Fruit fly (Drosophila melanogaster) whole organism, embryonic: Measurements from ENCODE around the gene Hph.
A peak's percentile ranks its signal among the peaks of the same experiment; 100 is the strongest.

Experiments
- Abd-B ChIP-seq: fragments of 200-800 bp; sonication (Bioruptor generic); optimal IDR thresholded peaks from 2 replicates; lab custom pipeline; 2018; ENCODE audit warnings: missing biosample characterization, mild to moderate bottlenecking, missing genetic modification characterization, moderate library complexity
- Antp ChIP-seq: fragments of 200-800 bp; sonication (Bioruptor generic); optimal IDR thresholded peaks from 3 replicates; lab custom pipeline; 2016; ENCODE audit warnings: missing biosample characterization, missing genetic modification characterization
- CG10209 ChIP-seq: fragments of 200-800 bp; sonication (Bioruptor generic); optimal IDR thresholded peaks from 3 replicates; lab custom pipeline; 2017; ENCODE audit warnings: missing biosample characterization, mild to moderate bottlenecking, missing genetic modification characterization, missing genetic modification reagents
- CG10267 ChIP-seq: fragments of 200-800 bp; sonication (Bioruptor generic); optimal IDR thresholded peaks from 2 replicates; lab custom pipeline; 2018; ENCODE audit warnings: missing biosample characterization, mild to moderate bottlenecking, missing genetic modification characterization, moderate library complexity
- CG10543 ChIP-seq: fragments of 200-800 bp; sonication (Bioruptor generic); optimal IDR thresholded peaks from 3 replicates; lab custom pipeline; 2017; ENCODE audit warnings: missing biosample characterization, mild to moderate bottlenecking, missing genetic modification characterization, moderate library complexity
- CG10979 ChIP-seq: fragments of 200-800 bp; sonication (Bioruptor generic); optimal IDR thresholded peaks from 2 replicates; lab custom pipeline; 2018; ENCODE audit warnings: missing biosample characterization, mild to moderate bottlenecking, missing genetic modification characterization, moderate library complexity
- CG11696 ChIP-seq: fragments of 200-800 bp; sonication (Bioruptor generic); IDR thresholded peaks from 2 replicates; pipeline ENCODE4 v1.3.6; 2022; ENCODE audit warnings: missing biosample characterization, missing genetic modification characterization
- CG13624 ChIP-seq: fragments of 200-800 bp; sonication (Bioruptor generic); optimal IDR thresholded peaks from 2 replicates; lab custom pipeline; 2016; ENCODE audit warnings: missing biosample characterization, missing genetic modification characterization
- CG15073 ChIP-seq: fragments of 200-800 bp; sonication (Bioruptor generic); optimal IDR thresholded peaks from 2 replicates; lab custom pipeline; 2016; ENCODE audit warnings: missing biosample characterization, missing genetic modification characterization
- CG17385 ChIP-seq: fragments of 200-800 bp; sonication (Bioruptor generic); optimal IDR thresholded peaks from 3 replicates; lab custom pipeline; 2018; ENCODE audit warnings: missing biosample characterization, mild to moderate bottlenecking, missing genetic modification characterization
- CG3407 ChIP-seq: fragments of 200-800 bp; sonication (Bioruptor generic); optimal IDR thresholded peaks from 2 replicates; lab custom pipeline; 2018; ENCODE audit warnings: missing biosample characterization, mild to moderate bottlenecking, missing genetic modification characterization
- CG3726 ChIP-seq: fragments of 200-800 bp; sonication (Bioruptor generic); IDR thresholded peaks from 3 replicates; pipeline ENCODE4, ENCODE4 v1.3.6; 2022; ENCODE audit warnings: missing biosample characterization, missing genetic modification characterization
- CG3995 ChIP-seq: fragments of 200-800 bp; sonication (Bioruptor generic); optimal IDR thresholded peaks from 3 replicates; lab custom pipeline; 2016; ENCODE audit warnings: missing biosample characterization, missing genetic modification characterization
- CG4360 ChIP-seq: fragments of 200-800 bp; sonication (Bioruptor generic); IDR thresholded peaks from 2 replicates; pipeline ENCODE4 v1.3.6; 2022; ENCODE audit warnings: missing biosample characterization, missing genetic modification characterization
- CG5245 ChIP-seq: fragments of 200-800 bp; sonication (Bioruptor generic); optimal IDR thresholded peaks from 3 replicates; lab custom pipeline; 2016; ENCODE audit warnings: missing biosample characterization, missing genetic modification characterization
- CG6254 ChIP-seq: fragments of 200-800 bp; sonication (Bioruptor generic); optimal IDR thresholded peaks from 3 replicates; lab custom pipeline; 2017; ENCODE audit warnings: mild to moderate bottlenecking, missing biosample characterization, missing genetic modification reagents, missing genetic modification characterization
- CG7271 ChIP-seq: fragments of 200-800 bp; sonication (Bioruptor generic); optimal IDR thresholded peaks from 2 replicates; lab custom pipeline; 2018; ENCODE audit warnings: missing biosample characterization, mild to moderate bottlenecking, missing genetic modification characterization, moderate library complexity
- CG7372 ChIP-seq: fragments of 200-800 bp; sonication (Bioruptor generic); IDR thresholded peaks from 2 replicates; pipeline ENCODE4 v1.3.6; 2022; ENCODE audit warnings: missing biosample characterization, missing genetic modification characterization
- CG7556 ChIP-seq: fragments of 200-800 bp; sonication (Bioruptor generic); optimal IDR thresholded peaks from 2 replicates; lab custom pipeline; 2017; ENCODE audit warnings: missing biosample characterization, mild to moderate bottlenecking, missing genetic modification characterization
- CG8359 ChIP-seq: fragments of 200-800 bp; sonication (Bioruptor generic); optimal IDR thresholded peaks from 2 replicates; lab custom pipeline; 2017; ENCODE audit warnings: missing biosample characterization, mild to moderate bottlenecking, missing genetic modification characterization, borderline replicate concordance
- CG8765 ChIP-seq: fragments of 200-800 bp; sonication (Bioruptor generic); IDR thresholded peaks from 2 replicates; pipeline ENCODE4 v1.3.6; 2022; ENCODE audit warnings: missing biosample characterization, missing genetic modification characterization
- CG8944 ChIP-seq: fragments of 200-800 bp; sonication (Bioruptor generic); optimal IDR thresholded peaks from 3 replicates; lab custom pipeline; 2016; ENCODE audit warnings: missing biosample characterization, missing genetic modification characterization
- CG9727 ChIP-seq: fragments of 200-800 bp; sonication (Bioruptor generic); optimal IDR thresholded peaks from 3 replicates; lab custom pipeline; 2017; ENCODE audit warnings: missing biosample characterization, mild to moderate bottlenecking, missing genetic modification characterization
- CoRest ChIP-seq: fragments of 200-800 bp; sonication (Bioruptor generic); optimal IDR thresholded peaks from 3 replicates; lab custom pipeline; 2018; ENCODE audit warnings: missing biosample characterization, mild to moderate bottlenecking, missing genetic modification characterization, moderate library complexity
- Hr39 ChIP-seq: fragments of >200 bp; optimal IDR thresholded peaks from 2 replicates; lab custom pipeline; 2017
- Hr51 ChIP-seq, 2 experiments: fragments of 200-800 bp; sonication (Bioruptor generic); optimal IDR thresholded peaks; 2 replicates in 1 of 2; 3 replicates in 1 of 2; lab custom pipeline; 2016 to 2018; ENCODE audit warnings: missing biosample characterization in 2 of 2, missing genetic modification characterization in 2 of 2, mild to moderate bottlenecking in 1 of 2, moderate library complexity in 1 of 2
- Lhr ChIP-seq: fragments of 200-800 bp; sonication (Bioruptor generic); optimal IDR thresholded peaks from 3 replicates; lab custom pipeline; 2017; ENCODE audit warnings: mild to moderate bottlenecking, missing biosample characterization, missing genetic modification reagents, missing genetic modification characterization
- MTF-1 ChIP-seq: fragments of 200-800 bp; sonication (Bioruptor generic); optimal IDR thresholded peaks from 2 replicates; lab custom pipeline; 2018; ENCODE audit warnings: missing biosample characterization, mild to moderate bottlenecking, missing genetic modification characterization, borderline replicate concordance
- Max ChIP-seq: fragments of 200-800 bp; sonication (Bioruptor generic); optimal IDR thresholded peaks from 2 replicates; lab custom pipeline; 2016; ENCODE audit warnings: missing biosample characterization, mild to moderate bottlenecking, missing genetic modification characterization
- PHDP ChIP-seq: fragments of 200-800 bp; sonication (Bioruptor generic); optimal IDR thresholded peaks from 3 replicates; lab custom pipeline; 2018; ENCODE audit warnings: missing biosample characterization, mild to moderate bottlenecking, missing genetic modification characterization, moderate library complexity
- chif ChIP-seq, 2 experiments: fragments of 200-800 bp; sonication (Bioruptor generic); optimal IDR thresholded peaks; 3 replicates each; lab custom pipeline; 2016; ENCODE audit warnings: missing biosample characterization in 2 of 2, missing genetic modification characterization in 2 of 2
- da ChIP-seq: fragments of 200-800 bp; sonication (Bioruptor generic); optimal IDR thresholded peaks from 2 replicates; lab custom pipeline; 2016; ENCODE audit warnings: missing biosample characterization, missing genetic modification characterization
- eyg ChIP-seq: fragments of 200-800 bp; sonication (Bioruptor generic); optimal IDR thresholded peaks from 3 replicates; lab custom pipeline; 2016; ENCODE audit warnings: missing biosample characterization, missing genetic modification characterization
- gcm2 ChIP-seq: fragments of 200-800 bp; sonication (Bioruptor generic); optimal IDR thresholded peaks from 2 replicates; lab custom pipeline; 2016; ENCODE audit warnings: missing biosample characterization, missing genetic modification characterization
- grn ChIP-seq: fragments of 200-800 bp; sonication (Bioruptor generic); optimal IDR thresholded peaks from 3 replicates; lab custom pipeline; 2017; ENCODE audit warnings: missing biosample characterization, missing genetic modification characterization
- gsb-n ChIP-seq: fragments of 200-800 bp; sonication (Bioruptor generic); optimal IDR thresholded peaks from 3 replicates; lab custom pipeline; 2018; ENCODE audit warnings: missing biosample characterization, mild to moderate bottlenecking, missing genetic modification characterization
- ind ChIP-seq: fragments of 200-800 bp; sonication (Bioruptor generic); optimal IDR thresholded peaks from 3 replicates; lab custom pipeline; 2016; ENCODE audit warnings: missing biosample characterization, missing genetic modification characterization
- knrl ChIP-seq: fragments of 200-800 bp; sonication (Bioruptor generic); IDR thresholded peaks from 3 replicates; pipeline ENCODE4 v1.3.6; 2022; ENCODE audit warnings: missing biosample characterization, missing genetic modification characterization; ENCODE audit not compliant: partially characterized antibody
- lola ChIP-seq, 3 experiments: fragments of >200 bp in 2 of 3; fragments of 200-800 bp in 1 of 3; sonication (Bioruptor generic) in 1 of 3; optimal IDR thresholded peaks; 2 replicates each; lab custom pipeline; 2017 to 2019; ENCODE audit warnings: missing biosample characterization in 3 of 3, missing genetic modification characterization in 3 of 3, mild to moderate bottlenecking in 1 of 3, moderate library complexity in 1 of 3
- prd ChIP-seq, 3 experiments: fragments of >200 bp in 2 of 3; fragments of 200-800 bp in 1 of 3; sonication (Bioruptor generic) in 1 of 3; optimal IDR thresholded peaks in 2 of 3; IDR thresholded peaks in 1 of 3; 2 replicates in 2 of 3; 3 replicates in 1 of 3; pipeline versions ENCODE4 v1.3.6 to Lab custom; 2017 to 2022; ENCODE audit warnings: missing biosample characterization in 1 of 3, missing genetic modification characterization in 1 of 3
- pum ChIP-seq: fragments of 200-800 bp; sonication (Bioruptor generic); optimal IDR thresholded peaks from 2 replicates; lab custom pipeline; 2016; ENCODE audit warnings: missing biosample characterization, missing genetic modification characterization
- ro ChIP-seq: fragments of 200-800 bp; sonication (Bioruptor generic); IDR thresholded peaks from 2 replicates; pipeline ENCODE4 v1.3.6; 2022; ENCODE audit warnings: missing biosample characterization, missing genetic modification characterization
- sens-2 ChIP-seq: fragments of 200-800 bp; sonication (Bioruptor generic); IDR thresholded peaks from 2 replicates; pipeline ENCODE4 v1.3.6; 2022; ENCODE audit warnings: missing biosample characterization, missing genetic modification characterization
- sqz ChIP-seq: fragments of 200-800 bp; sonication (Bioruptor generic); optimal IDR thresholded peaks from 3 replicates; lab custom pipeline; 2018; ENCODE audit warnings: missing biosample characterization, mild to moderate bottlenecking, missing genetic modification characterization
- tgo ChIP-seq: fragments of 200-800 bp; sonication (Bioruptor generic); IDR thresholded peaks from 3 replicates; pipeline ENCODE4 v1.3.6; 2022; ENCODE audit warnings: missing biosample characterization, missing genetic modification characterization
- tx ChIP-seq: fragments of 200-800 bp; sonication (Bioruptor generic); optimal IDR thresholded peaks from 2 replicates; lab custom pipeline; 2016; ENCODE audit warnings: missing biosample characterization, missing genetic modification characterization
- unpg ChIP-seq: fragments of 200-800 bp; sonication (Bioruptor generic); optimal IDR thresholded peaks from 3 replicates; lab custom pipeline; 2018; ENCODE audit warnings: missing biosample characterization, mild to moderate bottlenecking, missing genetic modification characterization, moderate library complexity
- usp ChIP-seq: fragments of >200 bp; optimal IDR thresholded peaks from 2 replicates; lab custom pipeline; 2017; ENCODE audit warnings: missing biosample characterization, missing genetic modification characterization

Gene Hph

DNA sequence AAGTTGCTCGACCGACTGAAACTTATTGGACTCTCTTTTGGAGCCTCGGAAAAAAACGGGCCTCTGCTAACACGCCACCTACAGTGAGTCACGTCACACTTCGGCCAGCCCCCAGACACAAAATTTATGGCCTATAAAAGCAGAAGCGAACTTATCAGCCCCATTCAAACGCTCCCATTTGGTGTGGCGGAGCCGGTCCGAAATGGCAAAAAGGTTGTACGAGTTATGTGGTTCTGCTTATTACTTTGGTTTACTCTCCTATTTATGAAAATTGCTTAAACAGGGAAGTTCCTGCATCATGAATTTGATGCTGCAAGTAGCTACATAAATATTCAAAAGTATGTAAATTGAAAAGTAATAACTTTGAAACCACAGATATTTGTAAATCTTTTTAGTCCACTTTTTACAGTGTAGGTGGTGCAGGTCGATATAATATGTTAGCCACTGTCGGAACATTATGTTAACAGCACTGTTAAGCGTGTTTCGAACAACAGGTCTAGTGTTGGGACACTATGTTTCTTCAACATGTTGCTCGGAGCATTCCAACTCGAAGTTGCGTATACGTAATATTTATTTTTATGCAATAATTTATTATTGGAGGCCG, 26.6 kb downstream of the Hph start (continued):
- peak; percentile 94 for TF ChIP-seq CoRest
- peak; percentile 63; the same call in 1 of the 2 replicates for TF ChIP-seq CG8765
- peak; percentile 91 for TF ChIP-seq ind (GFP tag; lab: Kevin White, UChicago)
- peak; percentile 86 for TF ChIP-seq CG17385 (GFP tag; lab: Kevin White, UChicago)
- peak; percentile 94 for TF ChIP-seq CG13624
- 0 out of 2 replicates have a peak, but pooled peaks have one; percentile 21 for TF ChIP-seq CG4360 (GFP tag; lab: Robert Waterston, UW)
- TF ChIP-seq lola (GFP tag; optimal IDR thresholded peaks at IDR 0.05; lab: Kevin White, UChicago) = peak in 1 of 3 experiments; percentile 76
- TF ChIP-seq CG3995 (GFP tag; lab: Kevin White, UChicago) = peak; percentile 65
- TF ChIP-seq Hr51 (GFP tag; optimal IDR thresholded peaks at IDR 0.05; lab: Kevin White, UChicago) = peak; percentile 86 to 95
- TF ChIP-seq Abd-B = peak; percentile 91
- peak; percentile 76 for TF ChIP-seq CG7372 (GFP tag; lab: Robert Waterston, UW)
- TF ChIP-seq gcm2 (GFP tag; lab: Kevin White, UChicago) = peak; percentile 80
- TF ChIP-seq tx (GFP tag; lab: Kevin White, UChicago) = peak; percentile 89
- TF ChIP-seq Antp (GFP tag; lab: Kevin White, UChicago) = peak; percentile 94
- no peak for TF ChIP-seq CG7271 (tag; lab: Kevin White, UChicago)
- TF ChIP-seq Max (GFP tag; lab: Kevin White, UChicago) = peak; percentile 90
- TF ChIP-seq CG15073 (GFP tag; lab: Kevin White, UChicago) = no peak
- peak; percentile 82 for TF ChIP-seq CG10267 (tag; lab: Kevin White, UChicago)
- TF ChIP-seq tgo = peak; percentile 84
- peak; percentile 64 for TF ChIP-seq CG11696 (GFP tag; lab: Robert Waterston, UW)
- peak; percentile 53 for TF ChIP-seq da (GFP tag; lab: Kevin White, UChicago)
- TF ChIP-seq unpg = peak; percentile 93
- no peak for TF ChIP-seq usp (GFP tag; lab: Kevin White, UChicago)
- peak; percentile 93 for TF ChIP-seq PHDP (tag; lab: Kevin White, UChicago)
- TF ChIP-seq sens-2 (GFP tag; lab: Robert Waterston, UW) = peak; percentile 73
- peak; percentile 66; the same call in 1 of the 3 replicates for TF ChIP-seq CG3726 (GFP tag; lab: Robert Waterston, UW)
- TF ChIP-seq pum (GFP tag; lab: Kevin White, UChicago) = peak; percentile 91
- peak; percentile 70 for TF ChIP-seq CG5245
- no peak for TF ChIP-seq Hr39 (lab: Kevin White, UChicago)
- TF ChIP-seq CG8359 (GFP tag; lab: Kevin White, UChicago) = peak; percentile 82
- TF ChIP-seq CG3407 = peak; percentile 83
- TF ChIP-seq prd (optimal IDR thresholded peaks at IDR 0.05; lab: Kevin White, UChicago) = no peak
- TF ChIP-seq prd (GFP tag; IDR thresholded peaks at IDR 0.05; lab: Robert Waterston, UW) = peak; percentile 84
- no peak for TF ChIP-seq knrl (GFP tag; lab: Robert Waterston, UW)
- peak; percentile 76 for TF ChIP-seq gsb-n (tag; lab: Kevin White, UChicago)
- TF ChIP-seq eyg (GFP tag; lab: Kevin White, UChicago) = peak; percentile 88
- peak; percentile 74 for TF ChIP-seq grn (GFP tag; lab: Kevin White, UChicago)
- TF ChIP-seq CG10979 (tag; lab: Kevin White, UChicago) = peak; percentile 90
- peak; percentile 52 for TF ChIP-seq Lhr (GFP tag; lab: Kevin White, UChicago)
- no peak for TF ChIP-seq ro (GFP tag; lab: Robert Waterston, UW)
- peak; percentile 86 to 90 for TF ChIP-seq chif (GFP tag; optimal IDR thresholded peaks at IDR 0.05; lab: Kevin White, UChicago)
- TF ChIP-seq sqz (GFP tag; lab: Kevin White, UChicago) = peak; percentile 89
- peak; percentile 97 for TF ChIP-seq CG10543
- peak; percentile 91 for TF ChIP-seq CG10209 (GFP tag; lab: Kevin White, UChicago)
- TF ChIP-seq CG7556 (GFP tag; lab: Kevin White, UChicago) = peak; percentile 96
- peak; percentile 82 for TF ChIP-seq CG6254 (GFP tag; lab: Kevin White, UChicago)
- peak; percentile 93 for TF ChIP-seq CG9727
- peak; percentile 87 for TF ChIP-seq CG8944 (GFP tag; lab: Kevin White, UChicago)
- TF ChIP-seq MTF-1 = peak; percentile 75
